Fruit fly (Drosophila melanogaster) whole organism, prepupa: ENCODE data around the gene KP78a.
A peak's percentile ranks its signal among the peaks of the same experiment; 100 is the strongest.

ENCODE experiments used
- CG10631 ChIP-seq: fragments of 200-800 bp; sonication (Bioruptor generic); optimal IDR thresholded peaks from 2 replicates; lab custom pipeline; 2016; ENCODE audit warnings: missing biosample characterization, missing genetic modification characterization
- CG10669 ChIP-seq: fragments of 200-800 bp; sonication (Bioruptor generic); optimal IDR thresholded peaks from 3 replicates; lab custom pipeline; 2018; ENCODE audit warnings: missing biosample characterization, mild to moderate bottlenecking, missing genetic modification characterization, moderate library complexity
- CG11762 ChIP-seq: fragments of 200-800 bp; sonication (Bioruptor generic); optimal IDR thresholded peaks from 3 replicates; lab custom pipeline; 2016; ENCODE audit warnings: missing biosample characterization, missing genetic modification characterization; ENCODE audit not compliant: insufficient read depth
- CG11902 ChIP-seq: fragments of 200-800 bp; sonication (Bioruptor generic); optimal IDR thresholded peaks from 3 replicates; lab custom pipeline; 2016; ENCODE audit warnings: missing biosample characterization, missing genetic modification characterization
- CG15336 ChIP-seq: fragments of 200-800 bp; sonication (Bioruptor generic); IDR thresholded peaks from 2 replicates; pipeline ENCODE4 v1.3.6; 2022; ENCODE audit warnings: missing biosample characterization, missing genetic modification characterization
- CG16779 ChIP-seq: fragments of 200-800 bp; sonication (Bioruptor generic); optimal IDR thresholded peaks from 3 replicates; lab custom pipeline; 2017; ENCODE audit warnings: missing biosample characterization, mild to moderate bottlenecking, missing genetic modification characterization
- CG31627 ChIP-seq: fragments of 200-800 bp; sonication (Bioruptor generic); optimal IDR thresholded peaks from 3 replicates; lab custom pipeline; 2016; ENCODE audit warnings: missing biosample characterization, missing genetic modification characterization
- CG32006 ChIP-seq: fragments of 200-800 bp; sonication (Bioruptor generic); optimal IDR thresholded peaks from 3 replicates; lab custom pipeline; 2017; ENCODE audit warnings: missing biosample characterization, mild to moderate bottlenecking, missing genetic modification characterization
- CG34406 ChIP-seq: fragments of 200-800 bp; sonication (Bioruptor generic); optimal IDR thresholded peaks from 3 replicates; lab custom pipeline; 2016; ENCODE audit warnings: missing biosample characterization, missing genetic modification characterization
- CG3919 ChIP-seq: fragments of 200-800 bp; sonication (Bioruptor generic); optimal IDR thresholded peaks from 3 replicates; lab custom pipeline; 2016; ENCODE audit warnings: missing biosample characterization, missing genetic modification characterization
- CG6163 ChIP-seq: fragments of 200-800 bp; sonication (Bioruptor generic); IDR thresholded peaks from 3 replicates; pipeline ENCODE4 v1.3.6; 2022; ENCODE audit warnings: missing biosample characterization, missing genetic modification characterization
- CG6792 ChIP-seq: fragments of 200-800 bp; sonication (Bioruptor generic); optimal IDR thresholded peaks from 3 replicates; lab custom pipeline; 2016; ENCODE audit warnings: missing biosample characterization, missing genetic modification characterization
- CG6854 ChIP-seq: fragments of 200-800 bp; sonication (Bioruptor generic); optimal IDR thresholded peaks from 2 replicates; lab custom pipeline; 2017; ENCODE audit warnings: missing biosample characterization, mild to moderate bottlenecking, missing genetic modification characterization
- CG7368 ChIP-seq: fragments of 200-800 bp; sonication (Bioruptor generic); optimal IDR thresholded peaks from 3 replicates; lab custom pipeline; 2016; ENCODE audit warnings: missing biosample characterization, missing genetic modification characterization
- CG8119 ChIP-seq: fragments of 200-800 bp; sonication (Bioruptor generic); IDR thresholded peaks from 3 replicates; pipeline ENCODE4 v1.3.6; 2022; ENCODE audit warnings: missing biosample characterization, missing genetic modification characterization
- CG8319 ChIP-seq: fragments of 200-800 bp; sonication (Bioruptor generic); optimal IDR thresholded peaks from 3 replicates; lab custom pipeline; 2016; ENCODE audit warnings: missing biosample characterization, missing genetic modification characterization
- CG8632 ChIP-seq: fragments of 200-800 bp; sonication (Bioruptor generic); optimal IDR thresholded peaks from 3 replicates; lab custom pipeline; 2016; ENCODE audit warnings: missing biosample characterization, missing genetic modification characterization
- CG9139 ChIP-seq: fragments of 200-800 bp; sonication (Bioruptor generic); optimal IDR thresholded peaks from 3 replicates; lab custom pipeline; 2017; ENCODE audit warnings: missing biosample characterization, mild to moderate bottlenecking, missing genetic modification characterization
- Eip78C ChIP-seq: fragments of 200-800 bp; sonication (Bioruptor generic); peaks from one replicate; lab custom pipeline; 2016; ENCODE audit warnings: missing biosample characterization, missing genetic modification characterization
- Eip93F ChIP-seq: fragments of 200-800 bp; sonication (Bioruptor generic); optimal IDR thresholded peaks from 2 replicates; lab custom pipeline; 2016; ENCODE audit warnings: missing biosample characterization, mild to moderate bottlenecking, missing genetic modification characterization
- Ets96B ChIP-seq: fragments of 200-800 bp; optimal IDR thresholded peaks from 2 replicates; lab custom pipeline; 2019; ENCODE audit warnings: missing biosample characterization, mild to moderate bottlenecking, missing genetic modification characterization, moderate library complexity
- Hr38 ChIP-seq: sonication (Bioruptor generic); optimal IDR thresholded peaks from 2 replicates; lab custom pipeline; 2016; ENCODE audit warnings: missing biosample characterization, missing genetic modification characterization
- Hr39 ChIP-seq: fragments of 200-800 bp; sonication (Bioruptor generic); optimal IDR thresholded peaks from 2 replicates; lab custom pipeline; 2016; ENCODE audit warnings: missing biosample characterization, missing genetic modification characterization
- Hr4 ChIP-seq: fragments of 200-800 bp; sonication (Bioruptor generic); optimal IDR thresholded peaks from 3 replicates; lab custom pipeline; 2016; ENCODE audit warnings: missing biosample characterization, missing genetic modification characterization
- Lpt ChIP-seq: fragments of 200-800 bp; sonication (Bioruptor generic); optimal IDR thresholded peaks from 3 replicates; lab custom pipeline; 2016; ENCODE audit warnings: missing biosample characterization, missing genetic modification characterization
- Met ChIP-seq: fragments of 200-800 bp; sonication (Bioruptor generic); optimal IDR thresholded peaks from 3 replicates; lab custom pipeline; 2016; ENCODE audit warnings: missing biosample characterization, missing genetic modification characterization
- OdsH ChIP-seq: fragments of 200-800 bp; sonication (Bioruptor generic); optimal IDR thresholded peaks from 3 replicates; lab custom pipeline; 2016; ENCODE audit warnings: missing biosample characterization, missing genetic modification characterization
- Smox ChIP-seq: fragments of 200-800 bp; sonication (Bioruptor generic); optimal IDR thresholded peaks from 3 replicates; lab custom pipeline; 2016; ENCODE audit warnings: missing biosample characterization, missing genetic modification characterization
- Sox102F ChIP-seq: fragments of 200-800 bp; sonication (Bioruptor generic); optimal IDR thresholded peaks from 2 replicates; lab custom pipeline; 2016; ENCODE audit warnings: missing biosample characterization, mild to moderate bottlenecking, missing genetic modification characterization
- Sox14 ChIP-seq: fragments of 200-800 bp; sonication (Bioruptor generic); optimal IDR thresholded peaks from 3 replicates; lab custom pipeline; 2016; ENCODE audit warnings: missing biosample characterization, missing genetic modification characterization
- Sox15 ChIP-seq: fragments of 200-800 bp; sonication (Bioruptor generic); optimal IDR thresholded peaks from 3 replicates; lab custom pipeline; 2016; ENCODE audit warnings: missing biosample characterization, missing genetic modification characterization
- achi ChIP-seq: fragments of 200-800 bp; sonication (Bioruptor generic); optimal IDR thresholded peaks from 3 replicates; lab custom pipeline; 2016; ENCODE audit warnings: missing biosample characterization, missing genetic modification characterization
- acj6 ChIP-seq: fragments of 200-800 bp; sonication (Bioruptor generic); optimal IDR thresholded peaks from 3 replicates; lab custom pipeline; 2016; ENCODE audit warnings: missing biosample characterization, missing genetic modification characterization
- cyc ChIP-seq: fragments of 200-800 bp; sonication (Bioruptor generic); optimal IDR thresholded peaks from 3 replicates; lab custom pipeline; 2016; ENCODE audit warnings: missing biosample characterization, missing genetic modification characterization
- eg ChIP-seq: fragments of 200-800 bp; sonication (Bioruptor generic); IDR thresholded peaks from 3 replicates; pipeline ENCODE4 v1.3.6; 2022; ENCODE audit warnings: missing biosample characterization, missing genetic modification characterization
- fd59A ChIP-seq: fragments of 200-800 bp; sonication (Bioruptor generic); optimal IDR thresholded peaks from 2 replicates; lab custom pipeline; 2017; ENCODE audit warnings: missing biosample characterization, mild to moderate bottlenecking, missing genetic modification characterization, missing genetic modification reagents
- lz ChIP-seq: fragments of 200-800 bp; sonication (Bioruptor generic); optimal IDR thresholded peaks from 3 replicates; lab custom pipeline; 2016; ENCODE audit warnings: missing biosample characterization, missing genetic modification characterization
- net ChIP-seq: fragments of 200-800 bp; sonication (Bioruptor generic); optimal IDR thresholded peaks from 3 replicates; lab custom pipeline; 2016; ENCODE audit warnings: missing biosample characterization, missing genetic modification characterization
- pdm3 ChIP-seq: fragments of 200-800 bp; sonication (Bioruptor generic); optimal IDR thresholded peaks from 3 replicates; lab custom pipeline; 2016; ENCODE audit warnings: missing biosample characterization, missing genetic modification characterization
- salr ChIP-seq, 2 experiments: fragments of 200-800 bp; sonication (Bioruptor generic); optimal IDR thresholded peaks; 3 replicates each; lab custom pipeline; 2016 to 2018; ENCODE audit warnings: missing biosample characterization in 2 of 2, missing genetic modification characterization in 2 of 2, mild to moderate bottlenecking in 1 of 2
- ss ChIP-seq, 2 experiments: fragments of 200-800 bp; sonication (Bioruptor generic); optimal IDR thresholded peaks; 2 replicates in 1 of 2; 3 replicates in 1 of 2; lab custom pipeline; 2017 to 2018; ENCODE audit warnings: mild to moderate bottlenecking in 2 of 2, missing biosample characterization in 2 of 2, missing genetic modification characterization in 2 of 2, moderate library complexity in 1 of 2
- svp ChIP-seq: fragments of 200-800 bp; sonication (Bioruptor generic); peaks from one replicate; lab custom pipeline; 2016; ENCODE audit warnings: missing biosample characterization, missing genetic modification characterization
- topi ChIP-seq: fragments of 200-800 bp; sonication (Bioruptor generic); optimal IDR thresholded peaks from 3 replicates; lab custom pipeline; 2016; ENCODE audit warnings: missing biosample characterization, missing genetic modification characterization

The KP78a gene

DNA sequence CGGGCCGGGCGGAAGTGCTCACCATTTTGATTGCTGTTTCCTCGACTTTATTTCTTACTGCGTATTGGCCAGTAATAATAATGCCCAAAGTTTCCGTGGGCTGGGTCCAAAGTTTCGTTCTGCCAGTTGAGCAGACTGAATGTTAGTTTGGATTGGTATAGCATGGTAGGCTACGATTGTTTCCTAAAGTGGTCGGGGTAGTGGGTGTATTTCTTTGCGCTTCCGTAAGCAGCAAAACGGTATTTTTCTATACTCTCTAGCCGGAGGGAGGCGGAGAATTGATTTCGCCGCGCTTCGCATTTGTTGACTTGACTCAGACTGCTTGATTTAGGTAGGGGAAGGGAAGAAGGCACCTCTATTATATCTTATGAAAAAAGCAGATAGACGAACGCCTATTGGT is 9.5 kb downstream of the KP78a start:
- no peak for TF ChIP-seq cyc (GFP tag; lab: Kevin White, UChicago)
- TF ChIP-seq Eip93F = no peak
- TF ChIP-seq CG6163 (GFP tag; lab: Robert Waterston, UW) = no peak
- TF ChIP-seq Sox15 (GFP tag; lab: Kevin White, UChicago) = no peak
- TF ChIP-seq Hr38 (GFP tag; lab: Kevin White, UChicago) = no peak
- TF ChIP-seq Sox14 (GFP tag; lab: Kevin White, UChicago) = no peak
- no peak for TF ChIP-seq CG15336 (GFP tag; lab: Robert Waterston, UW)

DNA sequence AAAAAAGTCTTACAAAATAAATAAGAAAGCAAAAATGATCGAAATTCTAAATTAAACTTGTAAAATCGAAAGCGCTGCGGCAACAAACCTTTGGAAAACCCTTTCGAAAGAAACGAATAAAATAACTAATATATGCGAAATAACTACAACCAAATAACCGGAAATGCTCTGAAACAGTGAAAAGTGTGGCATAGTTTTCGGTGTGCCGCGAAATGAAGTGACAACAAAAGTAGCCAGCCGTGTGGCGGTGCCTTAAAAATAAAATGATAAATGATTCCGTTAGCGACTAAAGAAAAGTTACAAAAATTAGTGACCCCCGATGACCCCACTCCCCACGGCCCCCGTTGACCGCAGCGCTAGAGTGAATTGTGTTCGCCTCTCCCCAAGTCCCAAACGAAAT is 14.6 kb downstream of the KP78a start:
- TF ChIP-seq OdsH = peak; percentile 55
- peak; percentile 61 for TF ChIP-seq eg (GFP tag; lab: Robert Waterston, UW)
- TF ChIP-seq CG6163 (GFP tag; lab: Robert Waterston, UW) = peak; percentile 85
- peak; percentile 4 for TF ChIP-seq lz (GFP tag; lab: Kevin White, UChicago)
- peak; percentile 7 for TF ChIP-seq Sox102F (GFP tag; lab: Kevin White, UChicago)
- no peak for TF ChIP-seq svp
- TF ChIP-seq CG9139 (GFP tag; lab: Kevin White, UChicago) = no peak
- TF ChIP-seq CG8119 (GFP tag; lab: Robert Waterston, UW) = no peak
- TF ChIP-seq salr (GFP tag; optimal IDR thresholded peaks at IDR 0.05; lab: Kevin White, UChicago) = peak in 1 of 2 experiments; percentile 57
- peak; percentile 32 for TF ChIP-seq acj6 (GFP tag; lab: Kevin White, UChicago)
- TF ChIP-seq CG32006 (GFP tag; lab: Kevin White, UChicago) = peak; percentile 13
- no peak for TF ChIP-seq CG16779 (tag; lab: Kevin White, UChicago)
- TF ChIP-seq achi = peak; percentile 34
- TF ChIP-seq CG11762 (GFP tag; lab: Kevin White, UChicago) = peak; percentile 23
- TF ChIP-seq Eip78C (GFP tag; lab: Kevin White, UChicago) = peak; percentile 83
- peak; percentile 61 for TF ChIP-seq net
- TF ChIP-seq CG8632 (GFP tag; lab: Kevin White, UChicago) = peak; percentile 29
- peak in 1 of 2 experiments; percentile 33 for TF ChIP-seq ss (GFP tag; optimal IDR thresholded peaks at IDR 0.05; lab: Kevin White, UChicago)
- TF ChIP-seq CG11902 (GFP tag; lab: Kevin White, UChicago) = peak; percentile 2
- TF ChIP-seq Met (GFP tag; lab: Kevin White, UChicago) = peak; percentile 11
- TF ChIP-seq Ets96B (tag; lab: Kevin White, UChicago) = no peak
- TF ChIP-seq CG7368 (GFP tag; lab: Kevin White, UChicago) = peak; percentile 2
- TF ChIP-seq topi (GFP tag; lab: Kevin White, UChicago) = peak; percentile 17
- TF ChIP-seq pdm3 (GFP tag; lab: Kevin White, UChicago) = peak; percentile 31
- TF ChIP-seq Hr39 (GFP tag; lab: Kevin White, UChicago) = peak; percentile 27
- peak; percentile 2 for TF ChIP-seq Hr4
- TF ChIP-seq CG10669 (GFP tag; lab: Kevin White, UChicago) = peak; percentile 40
- no peak for TF ChIP-seq Smox (GFP tag; lab: Kevin White, UChicago)
- TF ChIP-seq CG31627 = no peak
- no peak for TF ChIP-seq Hr38 (GFP tag; lab: Kevin White, UChicago)
- no peak for TF ChIP-seq CG6854 (GFP tag; lab: Kevin White, UChicago)
- TF ChIP-seq CG10631 (GFP tag; lab: Kevin White, UChicago) = no peak
- TF ChIP-seq CG3919 (GFP tag; lab: Kevin White, UChicago) = peak; percentile 71
- peak; percentile 15 for TF ChIP-seq CG6792 (GFP tag; lab: Kevin White, UChicago)
- no peak for TF ChIP-seq Sox14 (GFP tag; lab: Kevin White, UChicago)
- peak; percentile 53 for TF ChIP-seq CG34406 (GFP tag; lab: Kevin White, UChicago)
- TF ChIP-seq fd59A = peak; percentile 19
- no peak for TF ChIP-seq Lpt (GFP tag; lab: Kevin White, UChicago)
- TF ChIP-seq CG8319 (GFP tag; lab: Kevin White, UChicago) = peak; percentile 35
